Fruit fly (Drosophila melanogaster) whole organism, wandering third instar larva: ENCODE data around the gene CG11342.

Source experiments
- Abd-B ChIP-seq: fragments of >200 bp; optimal IDR thresholded peaks from 2 replicates; lab custom pipeline; 2017; ENCODE audit warnings: missing biosample characterization, missing genetic modification characterization
- CG32264 ChIP-seq: fragments of 200-800 bp; sonication (Bioruptor generic); optimal IDR thresholded peaks from 2 replicates; lab custom pipeline; 2016; ENCODE audit warnings: missing biosample characterization, missing genetic modification characterization
- CG9705 ChIP-seq: fragments of 200-800 bp; sonication (Bioruptor generic); optimal IDR thresholded peaks from 2 replicates; lab custom pipeline; 2018; ENCODE audit warnings: missing biosample characterization, mild to moderate bottlenecking, missing genetic modification characterization
- CrebA ChIP-seq: fragments of 200-800 bp; sonication (Bioruptor generic); optimal IDR thresholded peaks from 2 replicates; lab custom pipeline; 2016; ENCODE audit warnings: missing biosample characterization, mild to moderate bottlenecking, missing genetic modification characterization, borderline replicate concordance
- Dfd ChIP-seq: fragments of >200 bp; optimal IDR thresholded peaks from 2 replicates; lab custom pipeline; 2017; ENCODE audit warnings: missing biosample characterization, missing genetic modification characterization
- Dif ChIP-seq: fragments of 200-275, 200-300 bp; sonication (Bioruptor generic); optimal IDR thresholded peaks from 2 replicates; lab custom pipeline; 2018; ENCODE audit warnings: missing biosample characterization, missing genetic modification characterization; ENCODE audit not compliant: partially characterized antibody
- GATAd ChIP-seq: sonication (Bioruptor generic); optimal IDR thresholded peaks from 2 replicates; lab custom pipeline; 2016; ENCODE audit warnings: missing biosample characterization, missing genetic modification characterization
- HLH106 ChIP-seq: fragments of 200-800 bp; optimal IDR thresholded peaks from 3 replicates; lab custom pipeline; 2019; ENCODE audit warnings: missing biosample characterization, mild to moderate bottlenecking, missing genetic modification characterization, moderate library complexity
- Hnf4 ChIP-seq: fragments of 200-800 bp; sonication (Bioruptor generic); optimal IDR thresholded peaks from 2 replicates; lab custom pipeline; 2016; ENCODE audit warnings: missing biosample characterization, mild to moderate bottlenecking, missing genetic modification characterization
- Hr78 ChIP-seq: fragments of >200 bp; optimal IDR thresholded peaks from 2 replicates; lab custom pipeline; 2017; ENCODE audit warnings: missing biosample characterization, missing genetic modification characterization
- Hr83 ChIP-seq: fragments of 200-300 bp; sonication (Bioruptor generic); optimal IDR thresholded peaks from 2 replicates; lab custom pipeline; 2016; ENCODE audit warnings: missing biosample characterization, mild to moderate bottlenecking, missing genetic modification characterization, moderate library complexity; ENCODE audit not compliant: poor library complexity, severe bottlenecking
- Jra ChIP-seq: sonication (Bioruptor generic); optimal IDR thresholded peaks from 2 replicates; lab custom pipeline; 2016; ENCODE audit warnings: missing biosample characterization, missing genetic modification characterization
- Mio ChIP-seq: sonication (Bioruptor generic); optimal IDR thresholded peaks from 2 replicates; lab custom pipeline; 2016; ENCODE audit warnings: missing biosample characterization, missing genetic modification characterization
- Myc ChIP-seq: fragments of >200 bp; optimal IDR thresholded peaks from 2 replicates; lab custom pipeline; 2017
- OdsH ChIP-seq: fragments of 200-800 bp; sonication (Bioruptor generic); optimal IDR thresholded peaks from 2 replicates; lab custom pipeline; 2016; ENCODE audit warnings: missing biosample characterization, mild to moderate bottlenecking, missing genetic modification characterization
- Rel ChIP-seq, 2 experiments: fragments of 200-800 bp; sonication (Bioruptor generic) in 1 of 2; optimal IDR thresholded peaks; 2 replicates in 1 of 2; 3 replicates in 1 of 2; lab custom pipeline; 2016 to 2019; ENCODE audit warnings: mild to moderate bottlenecking in 2 of 2, missing biosample characterization in 2 of 2, missing genetic modification characterization in 2 of 2, moderate library complexity in 1 of 2
- Sp1 ChIP-seq: fragments of 200-800 bp; sonication (Bioruptor generic); optimal IDR thresholded peaks from 3 replicates; lab custom pipeline; 2019; ENCODE audit warnings: missing biosample characterization, mild to moderate bottlenecking, missing genetic modification characterization, moderate library complexity
- Vsx2 ChIP-seq: fragments of 200-300, 225-300 bp; sonication (Bioruptor generic); optimal IDR thresholded peaks from 2 replicates; lab custom pipeline; 2018; ENCODE audit warnings: missing biosample characterization, missing genetic modification characterization; ENCODE audit not compliant: partially characterized antibody
- br ChIP-seq: fragments of 200-800 bp; sonication (Bioruptor generic); optimal IDR thresholded peaks from 2 replicates; lab custom pipeline; 2016; ENCODE audit warnings: missing biosample characterization, missing genetic modification characterization
- brk ChIP-seq: fragments of 200-800 bp; sonication (Bioruptor generic); optimal IDR thresholded peaks from 2 replicates; lab custom pipeline; 2016; ENCODE audit warnings: missing biosample characterization, mild to moderate bottlenecking, missing genetic modification characterization
- dsf ChIP-seq: sonication (Bioruptor generic); optimal IDR thresholded peaks from 2 replicates; lab custom pipeline; 2016; ENCODE audit warnings: missing biosample characterization, missing genetic modification characterization, borderline replicate concordance
- ey ChIP-seq: fragments of 200-800 bp; sonication (Bioruptor generic); optimal IDR thresholded peaks from 2 replicates; lab custom pipeline; 2016; ENCODE audit warnings: missing biosample characterization, missing genetic modification characterization
- foxo ChIP-seq, 2 experiments: fragments of 200-800 bp; sonication (Bioruptor generic); optimal IDR thresholded peaks; 2 replicates in 1 of 2; 3 replicates in 1 of 2; lab custom pipeline; 2016 to 2017; ENCODE audit warnings: missing biosample characterization in 2 of 2, missing genetic modification characterization in 2 of 2
- fru ChIP-seq: fragments of 200-800 bp; sonication (Bioruptor generic); optimal IDR thresholded peaks from 3 replicates; lab custom pipeline; 2016; ENCODE audit warnings: missing biosample characterization, mild to moderate bottlenecking, missing genetic modification characterization
- h ChIP-seq: fragments of 200-800 bp; sonication (Bioruptor generic); optimal IDR thresholded peaks from 3 replicates; lab custom pipeline; 2016; ENCODE audit warnings: missing biosample characterization, mild to moderate bottlenecking, missing genetic modification characterization
- pan ChIP-seq: fragments of >200 bp; optimal IDR thresholded peaks from 2 replicates; lab custom pipeline; 2017
- psq ChIP-seq: fragments of 200-800 bp; sonication (Bioruptor generic); optimal IDR thresholded peaks from 3 replicates; lab custom pipeline; 2017; ENCODE audit warnings: missing biosample characterization, mild to moderate bottlenecking, missing genetic modification characterization, moderate library complexity
- rgr ChIP-seq: fragments of 200-800 bp; sonication (Bioruptor generic); optimal IDR thresholded peaks from 3 replicates; lab custom pipeline; 2016; ENCODE audit warnings: missing biosample characterization, mild to moderate bottlenecking, missing genetic modification characterization
- sage ChIP-seq: fragments of 200-800 bp; sonication (Bioruptor generic); optimal IDR thresholded peaks from 2 replicates; lab custom pipeline; 2016; ENCODE audit warnings: missing biosample characterization, mild to moderate bottlenecking, missing genetic modification characterization
- sv ChIP-seq: fragments of 200-800 bp; sonication (Bioruptor generic); optimal IDR thresholded peaks from 3 replicates; lab custom pipeline; 2016; ENCODE audit warnings: missing biosample characterization, missing genetic modification characterization
- tai ChIP-seq: sonication (Bioruptor generic); optimal IDR thresholded peaks from 2 replicates; lab custom pipeline; 2016; ENCODE audit warnings: missing biosample characterization, missing genetic modification characterization
- usp ChIP-seq: fragments of >200 bp; optimal IDR thresholded peaks from 2 replicates; lab custom pipeline; 2017; ENCODE audit warnings: missing biosample characterization, missing genetic modification characterization
- woc ChIP-seq: sonication (Bioruptor generic); optimal IDR thresholded peaks from 2 replicates; lab custom pipeline; 2016; ENCODE audit warnings: missing biosample characterization, mild to moderate bottlenecking, missing genetic modification characterization

Gene CG11342

DNA sequence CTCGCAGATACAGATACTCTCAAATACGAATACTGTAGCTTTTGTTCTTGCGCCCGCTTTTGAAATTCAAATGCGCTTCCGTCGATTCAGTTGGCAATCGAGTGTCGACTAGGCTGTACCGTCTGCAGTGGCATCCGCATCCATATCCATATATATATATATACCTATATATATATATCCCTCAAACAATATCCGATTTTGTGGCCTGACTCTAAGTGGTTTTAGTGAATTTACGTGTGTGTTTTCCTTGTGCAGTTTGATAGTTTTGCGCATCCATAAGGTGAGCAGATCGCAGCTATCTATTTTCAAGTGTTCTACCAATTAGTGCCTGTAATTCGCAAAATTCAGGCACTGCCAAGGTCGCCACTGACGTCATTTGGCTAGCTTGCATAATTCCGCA, 47.3 kb upstream of the CG11342 start:
- TF ChIP-seq sage (GFP tag; lab: Kevin White, UChicago) (no peak), woc (GFP tag; lab: Kevin White, UChicago) (no peak), fru (GFP tag; lab: Kevin White, UChicago) (no peak), Rel (GFP tag; optimal IDR thresholded peaks at IDR 0.05; lab: Kevin White, UChicago) (peak; percentile 34), Rel (tag; optimal IDR thresholded peaks at IDR 0.05; lab: Kevin White, UChicago) (no peak), Hr78 (GFP tag; lab: Kevin White, UChicago) (no peak), Sp1 (GFP tag; lab: Kevin White, UChicago) (peak; percentile 6), CG32264 (GFP tag; lab: Kevin White, UChicago) (no peak), Dif (GFP tag; lab: Kevin White, UChicago) (peak; percentile 50), Jra (GFP tag; lab: Kevin White, UChicago) (no peak), Vsx2 (peak; percentile 5), dsf (GFP tag; lab: Kevin White, UChicago) (no peak), br (GFP tag; lab: Kevin White, UChicago) (no peak), OdsH (GFP tag; lab: Kevin White, UChicago) (peak; percentile 13)
- TF ChIP-seq, all 38 proteins: peak for 5

DNA sequence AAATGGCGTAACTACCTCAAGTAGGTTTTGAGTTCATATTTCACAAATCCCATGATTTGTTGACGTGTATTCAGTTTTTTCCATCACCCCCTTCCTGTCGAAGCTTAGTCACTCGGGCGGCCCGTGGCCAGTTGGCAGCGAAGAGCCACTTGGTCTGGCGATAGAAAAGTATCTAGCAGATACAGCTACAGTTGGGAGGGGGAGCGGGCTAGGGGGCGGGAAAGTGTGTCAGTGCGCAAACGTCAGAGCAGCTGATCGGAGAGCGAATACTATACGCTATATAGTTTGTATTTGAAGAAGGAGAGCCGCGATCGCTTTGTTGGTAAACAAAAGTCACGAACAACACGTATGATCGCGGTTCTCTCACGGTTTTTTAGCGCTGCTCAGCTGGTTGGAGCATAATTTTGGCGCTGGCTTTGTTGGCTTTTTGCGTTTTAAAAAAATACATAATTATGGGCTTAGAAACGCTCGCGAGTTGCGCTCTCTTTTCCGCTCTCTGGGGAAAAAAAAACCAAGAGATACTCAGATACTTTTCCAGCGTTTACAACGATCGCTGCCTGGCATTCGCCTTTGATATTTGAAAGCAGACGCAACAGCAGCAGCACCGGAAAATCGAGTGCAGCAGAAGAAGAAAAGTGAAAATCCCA, 46.7 kb upstream of the CG11342 start:
- TF ChIP-seq Dif (GFP tag; lab: Kevin White, UChicago), result no peak
- no peak for TF ChIP-seq brk (GFP tag; lab: Kevin White, UChicago)
- TF ChIP-seq tai, result peak; percentile 1
- no peak for TF ChIP-seq Rel (GFP tag; optimal IDR thresholded peaks at IDR 0.05; lab: Kevin White, UChicago)
- TF ChIP-seq Rel (tag; optimal IDR thresholded peaks at IDR 0.05; lab: Kevin White, UChicago), result no peak

DNA sequence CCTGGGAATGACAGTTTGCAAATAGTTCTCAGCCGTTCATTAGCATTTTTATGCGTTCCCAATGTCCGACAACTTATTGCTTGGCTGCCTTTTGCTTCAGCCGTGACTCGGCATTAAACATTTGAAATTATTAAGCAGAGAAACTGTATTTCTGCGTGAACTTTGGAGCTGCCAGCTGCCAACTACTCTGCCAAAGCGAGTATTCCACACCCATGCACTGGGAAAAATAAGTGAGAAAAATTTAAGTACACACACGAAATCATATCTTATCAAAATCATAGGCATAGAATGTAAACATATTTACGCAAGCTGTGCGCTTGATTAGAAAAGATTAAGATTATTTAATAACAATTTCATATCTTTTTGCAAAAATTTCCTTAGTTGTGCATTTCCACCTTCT, 45.7 kb upstream of the CG11342 start:
- no peak for TF ChIP-seq fru (GFP tag; lab: Kevin White, UChicago)
- TF ChIP-seq pan, result no peak
- no peak for TF ChIP-seq Myc (lab: Kevin White, UChicago)
- no peak for TF ChIP-seq CG9705 (GFP tag; lab: Kevin White, UChicago)
- TF ChIP-seq Rel (GFP tag; optimal IDR thresholded peaks at IDR 0.05; lab: Kevin White, UChicago), result no peak
- no peak for TF ChIP-seq Rel (tag; optimal IDR thresholded peaks at IDR 0.05; lab: Kevin White, UChicago)
- no peak for TF ChIP-seq CrebA (GFP tag; lab: Kevin White, UChicago)
- no peak for TF ChIP-seq sv
- no peak for TF ChIP-seq HLH106
- no peak for TF ChIP-seq CG32264 (GFP tag; lab: Kevin White, UChicago)
- no peak for TF ChIP-seq Hr78 (GFP tag; lab: Kevin White, UChicago)
- no peak for TF ChIP-seq Abd-B
- TF ChIP-seq Jra (GFP tag; lab: Kevin White, UChicago), result no peak
- TF ChIP-seq, all 38 proteins: peak for 0

dm6 chr3L:4411951-4412350, 44.7 kb upstream of the CG11342 start:
- TF ChIP-seq Abd-B, result no peak
- no peak for TF ChIP-seq Vsx2
- no peak for TF ChIP-seq Rel (GFP tag; optimal IDR thresholded peaks at IDR 0.05; lab: Kevin White, UChicago)
- no peak for TF ChIP-seq Rel (tag; optimal IDR thresholded peaks at IDR 0.05; lab: Kevin White, UChicago)
- TF ChIP-seq tai, result no peak
- TF ChIP-seq Myc (lab: Kevin White, UChicago), result no peak
- TF ChIP-seq CrebA (GFP tag; lab: Kevin White, UChicago), result no peak
- TF ChIP-seq OdsH (GFP tag; lab: Kevin White, UChicago), result no peak
- no peak for TF ChIP-seq br (GFP tag; lab: Kevin White, UChicago)
- no peak for TF ChIP-seq Sp1 (GFP tag; lab: Kevin White, UChicago)
- TF ChIP-seq Mio, result no peak
- no peak for TF ChIP-seq sage (GFP tag; lab: Kevin White, UChicago)
- TF ChIP-seq fru (GFP tag; lab: Kevin White, UChicago), result no peak
- no peak for TF ChIP-seq psq (GFP tag; lab: Kevin White, UChicago)
- no peak for TF ChIP-seq Hr78 (GFP tag; lab: Kevin White, UChicago)
- no peak for TF ChIP-seq Hr83 (GFP tag; lab: Kevin White, UChicago)
- TF ChIP-seq foxo (GFP tag; optimal IDR thresholded peaks at IDR 0.05; lab: Kevin White, UChicago), result no peak

DNA sequence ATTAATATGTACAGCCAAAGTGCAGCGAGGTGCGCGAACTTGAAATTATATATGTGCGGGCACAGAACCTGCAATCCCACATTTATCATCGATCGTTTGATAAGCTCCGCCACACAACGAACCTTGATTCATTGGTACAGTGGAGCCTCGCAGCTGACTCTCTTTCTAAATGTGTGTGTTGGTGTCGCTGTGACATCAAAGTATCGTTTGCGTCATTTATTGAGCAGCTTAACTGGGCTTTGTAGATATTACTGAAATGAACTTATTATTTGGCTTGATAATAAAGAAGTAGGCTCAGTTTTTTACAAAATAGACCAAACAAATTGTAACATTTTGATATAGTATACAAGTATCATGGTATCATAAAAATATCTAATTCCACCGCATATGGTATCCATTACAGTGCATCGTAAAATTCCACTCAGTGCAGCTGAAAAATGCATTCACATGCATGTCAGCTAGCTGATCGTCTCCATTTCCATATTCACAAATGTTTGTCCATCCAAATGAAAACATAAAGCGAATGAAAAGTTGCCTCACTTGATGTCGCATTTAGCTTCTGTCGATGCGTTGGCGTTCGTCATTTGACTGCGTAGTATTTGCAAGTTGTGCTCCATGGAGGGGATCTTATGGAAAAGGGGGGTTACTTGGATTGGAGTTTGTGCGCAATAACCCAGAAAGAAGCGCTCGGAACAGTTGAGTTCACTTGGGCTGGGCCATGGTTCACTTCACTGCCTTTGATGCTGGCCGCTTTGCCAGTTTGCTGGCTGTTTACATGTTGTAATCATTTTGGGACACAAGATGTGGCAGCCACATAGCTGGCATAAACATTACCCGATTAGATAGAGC, 44.0 kb upstream of the CG11342 start:
- TF ChIP-seq foxo (GFP tag; optimal IDR thresholded peaks at IDR 0.05; lab: Kevin White, UChicago), result peak in 1 of 2 experiments; percentile 46
- no peak for TF ChIP-seq GATAd (GFP tag; lab: Kevin White, UChicago)
- peak; percentile 26 for TF ChIP-seq ey (GFP tag; lab: Kevin White, UChicago)
- no peak for TF ChIP-seq pan
- peak; percentile 3 for TF ChIP-seq Sp1 (GFP tag; lab: Kevin White, UChicago)
- TF ChIP-seq fru (GFP tag; lab: Kevin White, UChicago), result peak; percentile 60
- peak; percentile 44 for TF ChIP-seq h
- peak; percentile 23 for TF ChIP-seq Jra (GFP tag; lab: Kevin White, UChicago)
- TF ChIP-seq HLH106, result peak; percentile 35
- TF ChIP-seq CG9705 (GFP tag; lab: Kevin White, UChicago), result no peak
- no peak for TF ChIP-seq Hr78 (GFP tag; lab: Kevin White, UChicago)
- no peak for TF ChIP-seq Rel (GFP tag; optimal IDR thresholded peaks at IDR 0.05; lab: Kevin White, UChicago)
- peak; percentile 6 for TF ChIP-seq Rel (tag; optimal IDR thresholded peaks at IDR 0.05; lab: Kevin White, UChicago)
- TF ChIP-seq sage (GFP tag; lab: Kevin White, UChicago), result no peak
- TF ChIP-seq rgr (GFP tag; lab: Kevin White, UChicago), result peak; percentile 29
- TF ChIP-seq usp (GFP tag; lab: Kevin White, UChicago), result no peak
- peak; percentile 16 for TF ChIP-seq OdsH (GFP tag; lab: Kevin White, UChicago)
- no peak for TF ChIP-seq Mio
- peak; percentile 47 for TF ChIP-seq Hnf4
- no peak for TF ChIP-seq tai
- TF ChIP-seq Dfd, result no peak
- TF ChIP-seq Dif (GFP tag; lab: Kevin White, UChicago), result no peak
- peak; percentile 28 for TF ChIP-seq br (GFP tag; lab: Kevin White, UChicago)
